Fruit fly (Drosophila melanogaster) whole organism: ENCODE data around the gene CG14269.

ENCODE experiments used
- CG8478 ChIP-seq: fragments of >200 bp; optimal IDR thresholded peaks from 2 replicates; lab custom pipeline; 2018; ENCODE audit warnings: inconsistent platforms
- Dll ChIP-seq: fragments of >200 bp; optimal IDR thresholded peaks from 2 replicates; lab custom pipeline; 2017
- psq ChIP-seq: fragments of >200 bp; optimal IDR thresholded peaks from 2 replicates; lab custom pipeline; 2017

DNA sequence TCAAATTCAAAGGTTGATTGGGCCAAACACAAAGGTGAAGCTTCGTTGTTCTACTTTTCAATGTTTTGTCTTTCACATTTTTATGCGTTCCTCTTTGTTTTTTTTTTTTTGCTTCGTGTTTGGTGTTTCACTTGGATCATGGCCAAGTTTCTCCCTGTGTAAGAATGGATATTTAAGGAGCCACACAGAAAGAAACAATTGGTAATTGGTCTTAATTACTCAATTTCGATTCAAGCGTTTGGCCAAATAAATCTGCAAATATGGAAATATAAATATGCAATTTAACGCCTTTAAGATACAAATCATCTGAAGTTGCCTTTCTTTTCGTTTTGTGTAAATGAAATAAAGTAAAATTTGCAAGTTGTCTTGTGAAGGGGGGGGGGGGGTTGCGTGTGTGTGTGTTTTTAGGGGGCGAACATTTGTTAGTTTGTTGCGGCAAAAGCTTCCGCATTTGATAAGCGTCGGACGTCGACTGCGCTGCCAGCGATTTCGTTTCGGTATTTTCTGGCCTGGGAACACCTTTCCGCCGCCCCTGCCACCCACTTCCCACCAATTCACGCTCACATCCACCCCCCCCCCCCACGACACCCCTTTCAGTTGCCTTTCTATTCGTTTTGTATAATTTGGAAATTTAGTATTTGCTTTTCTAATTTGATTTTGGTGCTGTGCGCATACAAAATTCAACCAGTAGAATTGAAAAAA is 36.9 kb downstream of the CG14269 start:
- no peak for TF ChIP-seq Dll
- TF ChIP-seq psq (lab: Kevin White, UChicago) = no peak
- no peak for TF ChIP-seq CG8478
